Fruit fly (Drosophila melanogaster): ENCODE measurements around the gene VhaSFD.

The VhaSFD gene

DNA sequence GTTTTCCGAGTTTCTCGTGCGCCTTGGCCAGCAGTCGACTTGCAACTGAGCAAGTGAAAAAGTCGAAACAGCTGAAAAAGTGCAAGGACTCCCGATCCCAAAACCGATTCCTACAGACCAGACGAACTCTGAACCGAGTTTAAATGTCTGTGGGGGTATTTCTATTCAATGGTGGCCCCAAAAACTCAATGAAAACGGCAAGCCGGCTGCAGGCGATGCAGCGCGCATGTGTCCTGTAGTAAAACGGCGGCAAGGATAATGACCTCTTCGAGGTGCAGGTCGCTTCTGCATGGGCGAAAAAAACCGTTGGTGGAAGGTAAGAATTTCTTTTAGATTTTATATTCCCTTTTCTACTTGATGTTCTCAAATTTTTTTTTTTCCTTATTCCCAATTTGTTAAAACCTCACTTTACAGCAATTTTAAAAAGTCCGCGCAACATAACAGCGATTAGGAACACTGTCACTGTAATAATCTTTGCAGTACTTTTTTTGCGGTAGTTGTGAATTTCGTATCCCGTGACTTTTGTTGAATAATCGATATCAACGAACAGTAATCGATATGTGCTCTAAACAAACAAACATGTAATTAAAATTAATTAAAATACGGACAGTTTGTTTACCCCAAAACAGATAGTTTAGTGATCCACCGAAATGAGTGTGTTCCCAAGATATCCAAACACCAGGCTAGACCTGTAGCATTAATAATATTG lies 50.8 kb downstream of the VhaSFD start, which contains the start of the genes Trpgamma and her:
TSS of gene Trpgamma (minus strand) at position 51 of the 709 bp plus-strand sequence.
TSS of gene her (plus strand) at position 535 of the 709 bp plus-strand sequence.
- peak; percentile 41 for TF ChIP-seq CG17801 (GFP tag; optimal IDR thresholded peaks at IDR 0.05; ENCODE audit: partially characterized antibody)

All from ovary, adult (tissue).